Worm (Caenorhabditis elegans) whole organism, early embryonic: ENCODE data around the gene smex-2.

ENCODE experiments used
- B0310.2 ChIP-seq: sonication (generic microtip); optimal IDR thresholded peaks from 2 replicates; lab custom pipeline; 2016; ENCODE audit warnings: mild to moderate bottlenecking, missing genetic modification characterization, missing compliant biosample characterization
- F13C5.2 ChIP-seq: sonication (generic microtip); optimal IDR thresholded peaks from 2 replicates; lab custom pipeline; 2017; ENCODE audit warnings: mild to moderate bottlenecking, missing genetic modification characterization, inconsistent platforms, missing compliant biosample characterization
- ama-1 ChIP-seq: fragments of 150-350 bp; optimal IDR thresholded peaks from 2 replicates; lab custom pipeline; 2014
- ceh-13 ChIP-seq: fragments of 200-800 bp; sonication (Bioruptor generic); optimal IDR thresholded peaks from 2 replicates; lab custom pipeline; 2018; ENCODE audit warnings: mild to moderate bottlenecking, missing genetic modification characterization, missing compliant biosample characterization
- ceh-36 ChIP-seq: sonication (generic microtip); optimal IDR thresholded peaks from 2 replicates; lab custom pipeline; 2016; ENCODE audit warnings: missing genetic modification characterization, inconsistent platforms, missing compliant biosample characterization
- ets-7 ChIP-seq: sonication (generic microtip); optimal IDR thresholded peaks from 2 replicates; lab custom pipeline; 2016; ENCODE audit warnings: missing genotype, missing genetic modification characterization, missing compliant biosample characterization
- flt-1 ChIP-seq: fragments of 200-800 bp; sonication (Bioruptor generic); IDR thresholded peaks from 2 replicates; pipeline ENCODE4 v1.3.6; 2022; ENCODE audit warnings: missing genetic modification characterization, missing compliant biosample characterization
- hmbx-1 ChIP-seq: sonication (generic microtip); optimal IDR thresholded peaks from 2 replicates; lab custom pipeline; 2016; ENCODE audit warnings: mild to moderate bottlenecking, missing genetic modification characterization, missing compliant biosample characterization
- hmg-4 ChIP-seq: fragments of 200-800 bp; sonication (Bioruptor generic); optimal IDR thresholded peaks from 2 replicates; lab custom pipeline; 2018; ENCODE audit warnings: mild to moderate bottlenecking, missing genetic modification characterization, missing compliant biosample characterization
- hnd-1 ChIP-seq: sonication (generic microtip); optimal IDR thresholded peaks from 2 replicates; lab custom pipeline; 2016; ENCODE audit warnings: missing genetic modification characterization, missing compliant biosample characterization
- pes-1 ChIP-seq: fragments of 200-800 bp; sonication (Bioruptor generic); IDR thresholded peaks from 2 replicates; pipeline ENCODE4 v1.3.6; 2022; ENCODE audit warnings: missing genetic modification reagents, missing genetic modification characterization, missing compliant biosample characterization
- scrt-1 ChIP-seq: fragments of 200-800 bp; sonication (Bioruptor generic); IDR thresholded peaks from 2 replicates; pipeline ENCODE4 v1.3.6; 2022; ENCODE audit warnings: missing genetic modification characterization, missing compliant biosample characterization
- sea-1 ChIP-seq: fragments of 200-800 bp; sonication (Bioruptor generic); conservative IDR thresholded peaks from 2 replicates; pipeline ENCODE4 v1.3.6; 2022; ENCODE audit warnings: missing genetic modification characterization, missing compliant biosample characterization
- tbx-11 ChIP-seq: fragments of 200-800 bp; sonication (Bioruptor generic); IDR thresholded peaks from 2 replicates; pipeline ENCODE4 v1.3.6; 2022; ENCODE audit warnings: missing genetic modification characterization, missing compliant biosample characterization
- tbx-37 ChIP-seq: fragments of 200-800 bp; sonication (Bioruptor generic); conservative IDR thresholded peaks from 2 replicates; pipeline ENCODE4 v1.3.6; 2022; ENCODE audit warnings: missing genetic modification reagents, missing genetic modification characterization, missing compliant biosample characterization
- tra-4 ChIP-seq: sonication (generic microtip); optimal IDR thresholded peaks from 2 replicates; lab custom pipeline; 2017; ENCODE audit warnings: missing genetic modification characterization, missing compliant biosample characterization

The smex-2 gene

ce11 chrX:2071392-2072001, 32.2 kb upstream of the smex-2 start:
- TF ChIP-seq ceh-13 = no peak
- TF ChIP-seq tbx-37 (GFP tag; lab: Robert Waterston, UW) = no peak
- no peak for TF ChIP-seq ceh-36 (tag; lab: Kevin White, UChicago)
- no peak for TF ChIP-seq ets-7 (tag; lab: Kevin White, UChicago)
- no peak for TF ChIP-seq sea-1 (GFP tag; lab: Robert Waterston, UW)
- TF ChIP-seq ama-1 (lab: Kevin White, UChicago) = no peak
- TF ChIP-seq B0310.2 = no peak
- TF ChIP-seq F13C5.2 (tag; lab: Kevin White, UChicago) = peak; percentile 63
- no peak for TF ChIP-seq hmbx-1 (tag; lab: Kevin White, UChicago)
- no peak for TF ChIP-seq tra-4
- no peak for TF ChIP-seq pes-1
- peak; percentile 38 for TF ChIP-seq hmg-4
- TF ChIP-seq scrt-1 (GFP tag; lab: Robert Waterston, UW) = no peak
- TF ChIP-seq flt-1 = no peak
- TF ChIP-seq tbx-11 = no peak
- TF ChIP-seq hnd-1 (tag; lab: Kevin White, UChicago) = no peak

- TF ChIP-seq ceh-13 (no peak), B0310.2 (no peak), ets-7 (tag; lab: Kevin White, UChicago) (no peak)
Observed at ce11 chrX:2070418-2070996, 31.2 kb upstream of the smex-2 start, which contains the start of gene acl-4. TSS of gene acl-4 (minus strand) at chrX:2070444.

- TF ChIP-seq tbx-37 (GFP tag; lab: Robert Waterston, UW) (no peak), pes-1 (no peak), ama-1 (lab: Kevin White, UChicago) (no peak), flt-1 (no peak)
Observed at ce11 chrX:2068294-2068693, 29.0 kb upstream of the smex-2 start.

DNA sequence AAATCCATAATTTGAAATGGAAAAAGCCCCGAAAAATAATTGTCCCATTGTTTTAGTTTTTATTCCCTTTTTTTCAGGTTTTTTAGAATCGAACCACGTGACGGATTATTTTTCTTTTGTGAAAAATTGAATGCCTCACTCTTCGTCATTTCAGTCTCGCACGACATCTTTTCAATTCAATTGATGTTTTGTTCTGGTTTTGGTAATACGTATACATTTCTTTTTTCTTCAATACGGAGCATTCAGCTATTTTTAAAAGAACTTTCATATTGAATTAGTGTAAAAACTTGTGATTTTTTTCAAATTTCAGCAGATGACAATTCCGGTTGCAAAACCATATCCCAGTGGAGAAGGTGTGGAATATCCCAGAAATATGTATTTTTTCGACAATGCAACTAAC, 25.5 kb upstream of the smex-2 start, which contains the start of gene F49H12.7:
Gene F49H12.7 (plus strand): TSS at position 301 of the 400 bp plus-strand sequence.
- TF ChIP-seq tbx-11 (no peak), pes-1 (no peak), ceh-13 (no peak), ceh-36 (tag; lab: Kevin White, UChicago) (no peak), hmbx-1 (tag; lab: Kevin White, UChicago) (no peak), B0310.2 (no peak), flt-1 (no peak)

DNA sequence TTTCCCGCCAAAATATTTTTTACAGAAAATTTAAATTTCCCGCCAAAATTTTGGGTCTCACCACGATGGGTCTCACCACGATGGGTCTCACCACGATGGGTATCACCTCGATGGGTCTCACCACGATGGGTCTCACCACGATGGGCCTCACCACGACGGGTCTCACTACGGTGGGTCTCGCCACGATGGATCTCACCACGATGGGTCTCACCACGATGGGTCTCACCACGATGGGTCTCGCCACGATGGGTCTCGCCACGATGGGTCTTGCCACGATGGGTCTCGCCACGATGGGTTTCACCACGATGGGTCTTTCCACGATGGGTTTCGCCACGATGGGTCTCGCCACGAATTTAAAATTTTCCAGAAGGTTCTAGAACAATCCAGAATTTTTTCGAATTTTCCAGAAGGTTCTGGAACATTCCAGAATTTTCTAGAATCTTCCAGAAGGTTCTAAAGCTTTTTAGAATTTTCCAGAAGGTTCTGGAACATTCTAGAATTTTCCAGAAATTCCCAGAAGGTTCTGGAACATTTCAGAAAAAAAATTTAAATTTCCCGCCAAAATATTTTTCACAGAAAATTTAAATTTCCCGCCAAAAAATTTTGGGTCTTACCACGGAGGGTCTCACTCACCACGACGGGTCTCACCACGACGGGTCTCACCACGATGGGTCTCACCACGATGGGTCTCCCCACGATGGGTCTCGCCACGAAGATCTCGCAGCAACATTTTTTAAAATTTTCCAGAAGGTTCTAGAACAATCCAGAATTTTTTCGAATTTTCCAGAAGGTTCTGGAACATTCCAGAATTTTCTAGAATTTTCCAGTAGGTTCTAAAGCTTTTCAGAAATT, 19.5 kb upstream of the smex-2 start:
- 0 out of 2 replicates have a peak, but pooled peaks have one; percentile 17 for TF ChIP-seq sea-1 (GFP tag; lab: Robert Waterston, UW)

- TF ChIP-seq scrt-1 (GFP tag; lab: Robert Waterston, UW) (0 out of 2 replicates have a peak, but pooled peaks have one; percentile 48), flt-1 (peak; percentile 84; the same call in 1 of the 2 replicates), sea-1 (GFP tag; lab: Robert Waterston, UW) (peak; percentile 81), tbx-11 (peak; percentile 62; the same call in 1 of the 2 replicates), pes-1 (peak; percentile 89), tbx-37 (GFP tag; lab: Robert Waterston, UW) (peak; percentile 25; the same call in 1 of the 2 replicates)
Observed at ce11 chrX:2057828-2058418, 18.7 kb upstream of the smex-2 start.

- 0 out of 2 replicates have a peak, but pooled peaks have one; percentile 3 for TF ChIP-seq tbx-37 (GFP tag; lab: Robert Waterston, UW)
Observed at ce11 chrX:2056875-2057274, 17.6 kb upstream of the smex-2 start.

DNA sequence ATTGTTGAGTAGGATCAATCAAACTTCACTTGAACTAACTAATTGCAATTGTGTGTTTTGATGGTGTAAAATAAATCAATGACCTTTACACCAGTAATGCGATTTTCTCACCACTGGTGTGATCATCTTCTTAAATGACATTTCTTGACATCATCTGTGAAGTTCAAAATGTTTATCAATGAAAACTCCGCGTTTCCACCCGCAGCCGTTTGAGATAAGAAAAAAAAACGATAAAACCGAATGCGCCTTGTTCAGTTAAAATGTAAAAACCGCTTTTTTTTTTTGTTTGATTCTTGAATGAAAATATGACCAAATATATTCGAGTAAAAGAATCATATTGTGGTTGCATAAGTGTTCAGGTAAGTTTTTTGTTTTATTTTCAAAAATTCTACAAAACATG, 12.3 kb upstream of the smex-2 start, which contains the start of gene Y102A11A.1:
Gene Y102A11A.1 (plus strand): TSS at position 223 of the 400 bp plus-strand sequence.
- TF ChIP-seq pes-1 (no peak), hnd-1 (tag; lab: Kevin White, UChicago) (no peak), ets-7 (tag; lab: Kevin White, UChicago) (no peak)

ce11 chrX:2050212-2050611, 11.0 kb upstream of the smex-2 start:
- TF ChIP-seq flt-1 = no peak
- no peak for TF ChIP-seq ets-7 (tag; lab: Kevin White, UChicago)
- no peak for TF ChIP-seq ceh-36 (tag; lab: Kevin White, UChicago)
- TF ChIP-seq B0310.2 = no peak
- no peak for TF ChIP-seq F13C5.2 (tag; lab: Kevin White, UChicago)
- no peak for TF ChIP-seq sea-1 (GFP tag; lab: Robert Waterston, UW)
